Worm (Caenorhabditis elegans) whole organism, L4 larva: ENCODE data around the gene ZC262.13.

Experiments used
- F10B5.3 ChIP-seq: sonication (generic microtip); optimal IDR thresholded peaks from 2 replicates; lab custom pipeline; 2016; ENCODE audit warnings: mild to moderate bottlenecking, missing genetic modification characterization, missing compliant biosample characterization
- Y48G9A.11 ChIP-seq: fragments of 200-800 bp; sonication (Bioruptor generic); IDR thresholded peaks from 2 replicates; pipeline ENCODE4 v1.3.6; 2022; ENCODE audit warnings: missing genetic modification reagents, missing genetic modification characterization, missing compliant biosample characterization
- Y75B8A.6 ChIP-seq: fragments of 200-800 bp; sonication (Bioruptor generic); IDR thresholded peaks from 2 replicates; pipeline ENCODE4 v1.3.6; 2022; ENCODE audit warnings: missing genetic modification reagents, missing genetic modification characterization, missing compliant biosample characterization
- ZK337.2 ChIP-seq: fragments of 200-800 bp; sonication (Bioruptor generic); IDR thresholded peaks from 2 replicates; pipeline ENCODE4 v1.3.6; 2022; ENCODE audit warnings: missing genetic modification reagents, missing genetic modification characterization, missing compliant biosample characterization
- aha-1 ChIP-seq: fragments of 150-350 bp; peaks from one replicate; lab custom pipeline; 2014; ENCODE audit warnings: missing biosample characterization, missing genetic modification characterization
- arid-1 ChIP-seq: fragments of 200-800 bp; sonication (Bioruptor generic); conservative IDR thresholded peaks from 2 replicates; pipeline ENCODE4 v1.3.6; 2022; ENCODE audit warnings: missing genetic modification reagents, missing genetic modification characterization, missing compliant biosample characterization
- ceh-28 ChIP-seq: fragments of 150-350 bp; optimal IDR thresholded peaks from 2 replicates; lab custom pipeline; 2014; ENCODE audit warnings: missing biosample characterization, missing genetic modification reagents, missing genetic modification characterization
- ceh-44 ChIP-seq: fragments of 200-800 bp; sonication (Bioruptor generic); IDR thresholded peaks from 2 replicates; pipeline ENCODE4 v1.3.6; 2022; ENCODE audit warnings: missing genetic modification reagents, missing genetic modification characterization, missing compliant biosample characterization
- ceh-62 ChIP-seq: sonication (generic microtip); optimal IDR thresholded peaks from 2 replicates; lab custom pipeline; 2017; ENCODE audit warnings: missing biosample characterization, missing genetic modification characterization
- ctbp-1 ChIP-seq: fragments of 200-800 bp; sonication (Bioruptor generic); IDR thresholded peaks from 2 replicates; pipeline ENCODE4 v1.3.6; 2022; ENCODE audit warnings: missing genetic modification reagents, missing genetic modification characterization, missing compliant biosample characterization
- daf-16 ChIP-seq, 3 experiments: sonication (generic microtip); optimal IDR thresholded peaks; 2 replicates each; lab custom pipeline; 2016 to 2017; ENCODE audit warnings: missing genetic modification characterization in 3 of 3, missing genetic modification reagents in 3 of 3, mild to moderate bottlenecking in 2 of 3, missing compliant biosample characterization in 2 of 3, missing biosample characterization in 1 of 3, moderate library complexity in 1 of 3
- dmd-6 ChIP-seq: fragments of 200-800 bp; sonication (Bioruptor generic); IDR thresholded peaks from 2 replicates; pipeline ENCODE4 v1.3.6; 2022; ENCODE audit warnings: missing genetic modification reagents, missing genetic modification characterization, missing compliant biosample characterization
- dpl-1 ChIP-seq: fragments of 150-350 bp; optimal IDR thresholded peaks from 2 replicates; lab custom pipeline; 2014; ENCODE audit warnings: missing biosample characterization, missing genetic modification reagents, missing genetic modification characterization
- dve-1 ChIP-seq: sonication (generic microtip); optimal IDR thresholded peaks from 2 replicates; lab custom pipeline; 2017; ENCODE audit warnings: antibody characterized with exemption, mild to moderate bottlenecking, missing genetic modification characterization, missing compliant biosample characterization; ENCODE audit not compliant: insufficient read depth
- fkh-10 ChIP-seq: fragments of 150-350 bp; optimal IDR thresholded peaks from 2 replicates; lab custom pipeline; 2014; ENCODE audit warnings: missing biosample characterization, missing genetic modification reagents, missing genetic modification characterization
- gei-8 ChIP-seq: fragments of 200-800 bp; sonication (Bioruptor generic); optimal IDR thresholded peaks from 2 replicates; lab custom pipeline; 2018; ENCODE audit warnings: mild to moderate bottlenecking, missing genetic modification characterization, missing compliant biosample characterization
- hif-1 ChIP-seq, 2 experiments: sonication (generic microtip); optimal IDR thresholded peaks; 2 replicates each; lab custom pipeline; 2016 to 2017; ENCODE audit warnings: missing compliant biosample characterization in 2 of 2, missing genetic modification characterization in 2 of 2, missing genetic modification reagents in 2 of 2, missing genotype in 2 of 2, mild to moderate bottlenecking in 1 of 2
- hlh-11 ChIP-seq: fragments of 200-800 bp; sonication (Bioruptor generic); optimal IDR thresholded peaks from 2 replicates; lab custom pipeline; 2018; ENCODE audit warnings: mild to moderate bottlenecking, missing genetic modification characterization, missing compliant biosample characterization
- hlh-30 ChIP-seq: sonication (generic microtip); optimal IDR thresholded peaks from 2 replicates; lab custom pipeline; 2017; ENCODE audit warnings: antibody characterized with exemption, mild to moderate bottlenecking, missing genetic modification characterization, missing compliant biosample characterization; ENCODE audit not compliant: insufficient read depth
- hmg-1.1 ChIP-seq: fragments of 200-800 bp; sonication (Bioruptor generic); IDR thresholded peaks from 2 replicates; pipeline ENCODE4 v1.3.6; 2022; ENCODE audit warnings: missing genetic modification reagents, missing genetic modification characterization, missing compliant biosample characterization
- lim-7 ChIP-seq: fragments of 200-800 bp; sonication (Bioruptor generic); IDR thresholded peaks from 2 replicates; pipeline ENCODE4 v1.3.6; 2022; ENCODE audit warnings: missing genetic modification characterization, missing compliant biosample characterization
- lin-1 ChIP-seq: fragments of 200-800 bp; sonication (Bioruptor generic); IDR thresholded peaks from 2 replicates; pipeline ENCODE4 v1.3.6; 2022; ENCODE audit warnings: missing genetic modification reagents, missing genetic modification characterization, missing compliant biosample characterization
- lir-3 ChIP-seq: sonication (generic microtip); optimal IDR thresholded peaks from 2 replicates; lab custom pipeline; 2016; ENCODE audit warnings: mild to moderate bottlenecking, missing genetic modification characterization, missing compliant biosample characterization
- lsy-2 ChIP-seq, 2 experiments: fragments of 150-350 bp in 1 of 2; sonication (generic microtip) in 1 of 2; optimal IDR thresholded peaks; 2 replicates each; lab custom pipeline; 2014 to 2017; ENCODE audit warnings: missing biosample characterization in 2 of 2, missing genetic modification characterization in 2 of 2
- madf-9 ChIP-seq: fragments of 200-800 bp; sonication (Bioruptor generic); conservative IDR thresholded peaks from 2 replicates; pipeline ENCODE4 v1.3.6; 2022; ENCODE audit warnings: missing genetic modification reagents, missing genetic modification characterization, missing compliant biosample characterization
- mdl-1 ChIP-seq, 2 experiments: fragments of 150-350 bp in 1 of 2; sonication (generic microtip) in 1 of 2; optimal IDR thresholded peaks; 2 replicates each; lab custom pipeline; 2014 to 2017; ENCODE audit warnings: missing biosample characterization in 2 of 2, missing genetic modification characterization in 2 of 2
- mep-1 ChIP-seq: fragments of 150-350 bp; sonication (generic microtip); optimal IDR thresholded peaks from 3 replicates; lab custom pipeline; 2014; ENCODE audit warnings: missing biosample characterization, missing genetic modification characterization
- mes-2 ChIP-seq: sonication (generic microtip); optimal IDR thresholded peaks from 2 replicates; lab custom pipeline; 2016; ENCODE audit warnings: missing genotype, mild to moderate bottlenecking, missing genetic modification characterization, missing compliant biosample characterization; ENCODE audit not compliant: poor library complexity, severe bottlenecking
- nhr-10 ChIP-seq: fragments of 150-350 bp; optimal IDR thresholded peaks from 2 replicates; lab custom pipeline; 2014; ENCODE audit warnings: missing biosample characterization, missing genetic modification characterization
- nhr-111 ChIP-seq: fragments of 200-800 bp; sonication (Bioruptor generic); optimal IDR thresholded peaks from 2 replicates; lab custom pipeline; 2018; ENCODE audit warnings: mild to moderate bottlenecking, missing genetic modification characterization, missing compliant biosample characterization
- nhr-28 ChIP-seq: fragments of 150-350 bp; optimal IDR thresholded peaks from 2 replicates; lab custom pipeline; 2014; ENCODE audit warnings: missing biosample characterization, missing genetic modification characterization
- nhr-48 ChIP-seq: sonication (generic microtip); optimal IDR thresholded peaks from 2 replicates; lab custom pipeline; 2016; ENCODE audit warnings: mild to moderate bottlenecking, missing genetic modification characterization, missing compliant biosample characterization
- nhr-6 ChIP-seq: fragments of 150-350 bp; optimal IDR thresholded peaks from 2 replicates; lab custom pipeline; 2014; ENCODE audit warnings: missing biosample characterization, missing genetic modification characterization
- php-3 ChIP-seq: fragments of 200-800 bp; sonication (Bioruptor generic); IDR thresholded peaks from 2 replicates; pipeline ENCODE4 v1.3.6; 2022; ENCODE audit warnings: missing genetic modification reagents, missing genetic modification characterization, missing compliant biosample characterization
- pqm-1 ChIP-seq: sonication (generic microtip); optimal IDR thresholded peaks from 2 replicates; lab custom pipeline; 2017; ENCODE audit warnings: missing biosample characterization, missing genetic modification characterization
- snpc-1.2 ChIP-seq: fragments of 200-800 bp; sonication (Bioruptor generic); IDR thresholded peaks from 2 replicates; pipeline ENCODE4 v1.3.6; 2022; ENCODE audit warnings: missing genetic modification reagents, missing genetic modification characterization, missing compliant biosample characterization
- spr-1 ChIP-seq: sonication (generic microtip); optimal IDR thresholded peaks from 2 replicates; lab custom pipeline; 2016; ENCODE audit warnings: mild to moderate bottlenecking, missing genetic modification characterization, missing compliant biosample characterization
- zfp-2 ChIP-seq: sonication (generic microtip); optimal IDR thresholded peaks from 2 replicates; lab custom pipeline; 2016; ENCODE audit warnings: mild to moderate bottlenecking, missing genetic modification characterization, missing compliant biosample characterization
- ztf-11 ChIP-seq: fragments of 150-350 bp; optimal IDR thresholded peaks from 2 replicates; lab custom pipeline; 2014; ENCODE audit warnings: missing biosample characterization, missing genetic modification characterization
- ztf-7 ChIP-seq: fragments of 150-350 bp; optimal IDR thresholded peaks from 2 replicates; lab custom pipeline; 2014; ENCODE audit warnings: missing biosample characterization, missing genetic modification characterization

ZC262.13 gene

DNA sequence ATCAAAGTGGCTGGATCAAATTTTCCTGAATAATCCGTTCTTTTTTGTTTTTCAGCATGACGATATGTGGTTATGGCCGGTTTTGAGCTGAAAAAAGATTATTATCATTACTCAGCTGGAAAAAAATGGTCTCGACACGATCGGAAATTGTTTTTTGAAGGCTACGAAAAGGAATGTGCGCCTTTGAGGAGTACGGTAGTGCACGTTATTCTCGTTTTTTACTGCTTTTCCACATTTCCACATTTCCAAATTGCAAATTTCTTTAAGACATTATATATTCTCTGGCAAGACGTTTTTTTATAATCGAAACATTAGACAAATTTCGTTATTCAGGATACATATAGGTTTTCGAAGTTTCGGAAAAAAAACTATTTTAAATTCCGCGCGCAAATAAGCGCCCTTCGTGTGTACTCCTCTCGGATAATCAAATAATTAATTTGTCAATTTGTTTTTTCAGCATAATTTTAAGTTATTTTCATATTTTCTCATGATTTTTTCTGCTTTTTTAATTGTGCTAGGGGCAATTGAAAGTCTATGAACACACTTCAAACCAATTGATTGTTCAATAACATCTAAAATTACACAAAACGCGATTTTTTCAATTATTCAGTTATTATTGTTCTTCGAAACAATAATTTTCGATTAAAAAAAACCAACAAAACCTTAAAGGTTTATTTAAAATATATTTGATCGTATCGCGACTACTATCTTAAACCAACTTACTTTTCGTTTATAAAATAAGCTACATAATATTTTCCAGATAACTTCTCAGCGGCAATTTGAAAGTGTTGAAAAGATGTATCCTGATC is 37.4 kb downstream of the ZC262.13 start, which contains the start of gene R05D3.3:
Gene R05D3.3 (plus strand): TSS at position 759 of the 809 bp plus-strand sequence.
- TF ChIP-seq dpl-1 (peak; percentile 25), aha-1 (tag; lab: Kevin White, UChicago) (peak; percentile 83), ZK337.2 (GFP tag; lab: Robert Waterston, UW) (no peak)
- TF ChIP-seq, all 104 proteins: peak for 2

DNA sequence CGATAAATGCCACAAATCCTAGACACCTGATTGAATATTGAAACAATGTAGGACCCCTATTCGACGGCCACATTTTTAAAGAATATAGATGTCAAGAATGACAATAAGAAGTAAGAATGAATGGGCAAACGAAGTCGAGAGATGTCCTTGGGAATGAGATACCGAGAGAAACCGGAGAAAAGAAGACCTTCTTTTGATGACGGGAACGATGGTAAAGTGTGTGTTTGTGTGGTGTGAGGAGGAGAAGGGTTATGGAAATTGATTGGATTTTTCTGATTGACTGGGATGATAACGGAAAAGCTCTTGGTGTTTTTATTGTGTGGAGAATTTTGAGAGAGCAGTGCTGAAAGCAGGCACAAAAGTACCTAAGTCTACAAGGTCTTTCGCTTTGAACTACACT is 42.6 kb downstream of the ZC262.13 start, which contains the start of gene R05D3.9:
Gene R05D3.9 (minus strand): TSS at position 101 of the 400 bp plus-strand sequence.
- TF ChIP-seq arid-1 (GFP tag; lab: Robert Waterston, UW) (no peak), madf-9 (GFP tag; lab: Robert Waterston, UW) (no peak), lin-1 (GFP tag; lab: Robert Waterston, UW) (no peak), ceh-44 (GFP tag; lab: Robert Waterston, UW) (no peak)

DNA sequence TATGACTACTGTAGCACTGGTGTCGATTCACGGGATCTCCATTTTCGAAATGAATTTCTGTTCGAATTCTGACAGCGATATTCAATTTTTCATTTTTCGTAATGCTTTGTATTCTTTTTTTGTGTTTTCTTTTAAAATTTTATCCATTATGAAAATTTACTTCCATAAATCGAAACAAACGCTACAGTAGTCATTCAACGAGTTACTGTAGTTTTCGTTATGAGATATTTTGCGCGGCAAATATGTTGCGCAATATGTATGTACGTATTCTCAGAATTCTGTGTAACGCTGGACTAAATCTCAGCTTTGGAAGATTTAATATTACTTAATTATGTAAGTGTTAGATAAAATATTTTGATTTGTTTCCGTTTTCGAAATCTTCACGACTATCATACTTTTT is 43.2 kb downstream of the ZC262.13 start:
- no peak for TF ChIP-seq Y75B8A.6 (GFP tag; lab: Robert Waterston, UW)
- no peak for TF ChIP-seq snpc-1.2
- TF ChIP-seq mdl-1 (tag; optimal IDR thresholded peaks at IDR 0.05; lab: Kevin White, UChicago), result no peak
- TF ChIP-seq ztf-11, result no peak
- TF ChIP-seq nhr-48 (tag; lab: Kevin White, UChicago), result no peak

DNA sequence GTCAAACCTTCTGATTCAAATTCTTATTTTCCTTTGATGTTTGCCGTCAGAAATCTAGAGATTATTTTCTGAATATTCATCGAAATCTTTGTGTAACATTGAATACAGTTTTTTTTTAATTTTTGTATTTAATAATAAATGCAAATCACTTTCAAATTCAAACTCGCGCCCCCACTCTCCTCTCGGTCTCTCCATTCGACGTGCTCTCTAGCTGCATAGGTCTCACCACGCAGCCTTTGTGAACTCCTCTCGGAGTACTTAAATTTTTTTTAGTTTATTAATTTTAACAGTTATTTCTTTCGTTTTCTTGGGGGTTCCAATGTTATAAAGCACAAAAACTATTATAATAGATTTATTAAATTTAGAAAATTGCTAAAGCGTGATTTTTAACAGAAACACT is 44.2 kb downstream of the ZC262.13 start:
- peak; percentile 37 for TF ChIP-seq dpl-1
- no peak for TF ChIP-seq arid-1 (GFP tag; lab: Robert Waterston, UW)
- TF ChIP-seq mes-2 (tag; lab: Kevin White, UChicago), result peak; percentile 24

DNA sequence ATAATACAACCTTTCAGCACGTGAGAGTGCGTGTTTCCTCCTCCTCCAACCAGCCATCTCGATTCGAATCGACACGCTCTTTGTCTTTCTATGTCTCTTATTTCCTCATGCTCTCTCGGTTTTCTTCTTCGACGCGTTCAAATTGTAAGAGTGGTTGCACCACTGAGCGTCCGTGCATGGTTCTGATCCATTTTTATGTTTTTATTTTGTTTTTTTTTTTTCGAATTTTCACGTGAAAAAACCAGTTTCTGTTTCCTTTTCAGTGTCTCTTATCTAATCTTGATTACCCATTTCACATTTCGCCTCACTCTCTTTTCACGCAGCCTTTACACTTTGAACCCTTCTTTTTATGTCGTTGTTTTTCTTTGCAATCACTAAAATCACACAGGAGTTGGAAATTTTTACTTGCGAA is 44.8 kb downstream of the ZC262.13 start:
- TF ChIP-seq ceh-28 (tag; lab: Kevin White, UChicago) (no peak), nhr-48 (tag; lab: Kevin White, UChicago) (peak; percentile 36), nhr-28 (tag; lab: Kevin White, UChicago) (peak; percentile 53), gei-8 (no peak), daf-16 (GFP tag; optimal IDR thresholded peaks at IDR 0.05; lab: Kevin White, UChicago) (no peak), daf-16 (tag; optimal IDR thresholded peaks at IDR 0.05; lab: Kevin White, UChicago) (peak; percentile 80), fkh-10 (no peak), hif-1 (tag; optimal IDR thresholded peaks at IDR 0.05; lab: Kevin White, UChicago) (peak in 1 of 2 experiments; percentile 24), nhr-6 (tag; lab: Kevin White, UChicago) (peak; percentile 44), ctbp-1 (no peak), dmd-6 (peak; percentile 57; the same call in 1 of the 2 replicates), lim-7 (GFP tag; lab: Robert Waterston, UW) (no peak), mep-1 (tag; lab: Kevin White, UChicago) (peak; percentile 55), spr-1 (tag; lab: Kevin White, UChicago) (no peak), mes-2 (tag; lab: Kevin White, UChicago) (peak; percentile 20), mdl-1 (tag; optimal IDR thresholded peaks at IDR 0.05; lab: Kevin White, UChicago) (peak; percentile 17 to 88), hlh-30 (peak; percentile 80), nhr-111 (GFP tag; lab: Kevin White, UChicago) (no peak), lir-3 (no peak), hmg-1.1 (GFP tag; lab: Robert Waterston, UW) (0 out of 2 replicates have a peak, but pooled peaks have one; percentile 14), zfp-2 (tag; lab: Kevin White, UChicago) (no peak), lsy-2 (tag; optimal IDR thresholded peaks at IDR 0.05; lab: Kevin White, UChicago) (peak in 1 of 2 experiments; percentile 37), ztf-7 (tag; lab: Kevin White, UChicago) (no peak), pqm-1 (tag; lab: Kevin White, UChicago) (peak; percentile 14), F10B5.3 (tag; lab: Kevin White, UChicago) (no peak), dve-1 (tag; lab: Kevin White, UChicago) (peak; percentile 72), hlh-11 (tag; lab: Kevin White, UChicago) (peak; percentile 60), php-3 (GFP tag; lab: Robert Waterston, UW) (peak; percentile 49; the same call in 1 of the 2 replicates), nhr-10 (tag; lab: Kevin White, UChicago) (no peak), Y48G9A.11 (GFP tag; lab: Robert Waterston, UW) (no peak), ceh-62 (tag; lab: Kevin White, UChicago) (no peak)
